Fruit fly (Drosophila melanogaster) whole organism, embryonic: ENCODE measurements around the gene CG9961.
A peak's percentile ranks its signal among the peaks of the same experiment; 100 is the strongest.

Experiments used
- Antp ChIP-seq: fragments of 200-800 bp; sonication (Bioruptor generic); optimal IDR thresholded peaks from 3 replicates; lab custom pipeline; 2016; ENCODE audit warnings: missing biosample characterization, missing genetic modification characterization
- CG10321 ChIP-seq: fragments of 200-800 bp; sonication (Bioruptor generic); IDR thresholded peaks from 2 replicates; pipeline ENCODE4 v1.3.6; 2022; ENCODE audit warnings: missing biosample characterization, missing genetic modification characterization
- CG11093 ChIP-seq: fragments of 200-800 bp; sonication (Bioruptor generic); IDR thresholded peaks from 3 replicates; pipeline ENCODE4 v1.3.6; 2022; ENCODE audit warnings: missing biosample characterization, missing genetic modification characterization
- CG11456 ChIP-seq: fragments of 200-800 bp; sonication (Bioruptor generic); IDR thresholded peaks from 3 replicates; pipeline ENCODE4 v1.3.6; 2022; ENCODE audit warnings: missing biosample characterization, missing genetic modification characterization
- CG13424 ChIP-seq: fragments of 200-800 bp; sonication (Bioruptor generic); optimal IDR thresholded peaks from 2 replicates; lab custom pipeline; 2019; ENCODE audit warnings: missing biosample characterization, mild to moderate bottlenecking, missing genetic modification characterization, moderate library complexity
- CG13624 ChIP-seq: fragments of 200-800 bp; sonication (Bioruptor generic); optimal IDR thresholded peaks from 2 replicates; lab custom pipeline; 2016; ENCODE audit warnings: missing biosample characterization, missing genetic modification characterization
- CG1529 ChIP-seq: fragments of 200-800 bp; sonication (Bioruptor generic); optimal IDR thresholded peaks from 3 replicates; lab custom pipeline; 2018; ENCODE audit warnings: missing biosample characterization, missing genetic modification characterization
- CG16815 ChIP-seq: fragments of 200-800 bp; sonication (Bioruptor generic); optimal IDR thresholded peaks from 3 replicates; lab custom pipeline; 2017; ENCODE audit warnings: missing biosample characterization, mild to moderate bottlenecking, missing genetic modification characterization
- CG17912 ChIP-seq: fragments of 200-800 bp; sonication (Bioruptor generic); optimal IDR thresholded peaks from 2 replicates; lab custom pipeline; 2018; ENCODE audit warnings: missing biosample characterization, mild to moderate bottlenecking, missing genetic modification characterization
- CG2120 ChIP-seq: fragments of 200-800 bp; sonication (Bioruptor generic); optimal IDR thresholded peaks from 3 replicates; lab custom pipeline; 2016; ENCODE audit warnings: missing biosample characterization, missing genetic modification characterization
- CG2875 ChIP-seq: fragments of 200-800 bp; sonication (Bioruptor generic); optimal IDR thresholded peaks from 2 replicates; lab custom pipeline; 2017; ENCODE audit warnings: missing biosample characterization, mild to moderate bottlenecking, missing genetic modification characterization, missing genetic modification reagents
- CG6175 ChIP-seq: fragments of 200-800 bp; sonication (Bioruptor generic); IDR thresholded peaks from 3 replicates; pipeline ENCODE4 v1.3.6; 2022; ENCODE audit warnings: missing biosample characterization, missing genetic modification characterization
- CG7556 ChIP-seq: fragments of 200-800 bp; sonication (Bioruptor generic); optimal IDR thresholded peaks from 2 replicates; lab custom pipeline; 2017; ENCODE audit warnings: missing biosample characterization, mild to moderate bottlenecking, missing genetic modification characterization
- CG8290 ChIP-seq, 3 experiments: fragments of 200-800 bp; sonication (Bioruptor generic); optimal IDR thresholded peaks; 2 replicates each; lab custom pipeline; 2016 to 2019; ENCODE audit warnings: missing biosample characterization in 3 of 3, missing genetic modification characterization in 3 of 3, mild to moderate bottlenecking in 2 of 3, moderate library complexity in 1 of 3
- CrebB ChIP-seq: fragments of 200-800 bp; sonication (Bioruptor generic); optimal IDR thresholded peaks from 3 replicates; lab custom pipeline; 2018; ENCODE audit warnings: missing biosample characterization, mild to moderate bottlenecking, missing genetic modification characterization
- D19A ChIP-seq: fragments of 200-800 bp; optimal IDR thresholded peaks from 3 replicates; lab custom pipeline; 2019; ENCODE audit warnings: missing biosample characterization, mild to moderate bottlenecking, missing genetic modification characterization, moderate library complexity
- Dll ChIP-seq: fragments of 200-800 bp; sonication (Bioruptor generic); IDR thresholded peaks from 4 replicates; pipeline ENCODE4 v1.3.6; 2022; ENCODE audit warnings: missing biosample characterization, missing genetic modification characterization; ENCODE audit not compliant: partially characterized antibody
- E2f1 ChIP-seq: fragments of 200-800 bp; sonication (Bioruptor generic); IDR thresholded peaks from 2 replicates; pipeline ENCODE4 v1.3.6; 2022; ENCODE audit warnings: missing biosample characterization, missing genetic modification characterization
- Ets65A ChIP-seq: fragments of 200-800 bp; sonication (Bioruptor generic); peaks from one replicate; lab custom pipeline; 2016; ENCODE audit warnings: missing biosample characterization, missing genetic modification characterization
- Hr78 ChIP-seq, 2 experiments: fragments of 200-800 bp in 1 of 2; fragments of >200 bp in 1 of 2; sonication (Bioruptor generic) in 1 of 2; optimal IDR thresholded peaks; 2 replicates each; lab custom pipeline; 2017 to 2019; ENCODE audit warnings: missing biosample characterization in 2 of 2, missing genetic modification characterization in 2 of 2, mild to moderate bottlenecking in 1 of 2, moderate library complexity in 1 of 2
- Max ChIP-seq: fragments of 200-800 bp; sonication (Bioruptor generic); optimal IDR thresholded peaks from 2 replicates; lab custom pipeline; 2016; ENCODE audit warnings: missing biosample characterization, mild to moderate bottlenecking, missing genetic modification characterization
- Meics ChIP-seq: fragments of 200-800 bp; sonication (Bioruptor generic); optimal IDR thresholded peaks from 2 replicates; lab custom pipeline; 2017; ENCODE audit warnings: missing biosample characterization, mild to moderate bottlenecking, missing genetic modification characterization
- NFAT ChIP-seq: fragments of 200-800 bp; sonication (Bioruptor generic); IDR thresholded peaks from 2 replicates; pipeline ENCODE4 v1.3.6; 2022; ENCODE audit warnings: missing biosample characterization, missing genetic modification characterization
- Nf-YB ChIP-seq: fragments of 200-800 bp; sonication (Bioruptor generic); optimal IDR thresholded peaks from 3 replicates; lab custom pipeline; 2019; ENCODE audit warnings: missing biosample characterization, mild to moderate bottlenecking, missing genetic modification characterization, moderate library complexity
- Optix ChIP-seq: fragments of 200-800 bp; sonication (Bioruptor generic); IDR thresholded peaks from 3 replicates; pipeline ENCODE4 v1.3.6; 2022; ENCODE audit warnings: missing biosample characterization, missing genetic modification characterization
- Pdp1 ChIP-seq, 2 experiments: fragments of 200-800 bp; sonication (Bioruptor generic); optimal IDR thresholded peaks; 3 replicates each; lab custom pipeline; 2016; ENCODE audit warnings: missing biosample characterization in 2 of 2, missing genetic modification characterization in 2 of 2, mild to moderate bottlenecking in 1 of 2, moderate library complexity in 1 of 2
- Tbp ChIP-seq: fragments of >200 bp; optimal IDR thresholded peaks from 2 replicates; lab custom pipeline; 2018; ENCODE audit warnings: missing biosample characterization, missing genetic modification characterization
- Trl ChIP-seq, 3 experiments: fragments of >200 bp in 2 of 3; fragments of 200-800 bp in 1 of 3; sonication (Bioruptor generic) in 1 of 3; optimal IDR thresholded peaks; 2 replicates in 1 of 3; 3 replicates in 2 of 3; lab custom pipeline; 2016 to 2017; ENCODE audit warnings: missing biosample characterization in 1 of 3, missing genetic modification characterization in 1 of 3
- Vsx1 ChIP-seq: fragments of 200-800 bp; sonication (Bioruptor generic); optimal IDR thresholded peaks from 2 replicates; lab custom pipeline; 2017; ENCODE audit warnings: missing biosample characterization, mild to moderate bottlenecking, missing genetic modification characterization, missing genetic modification reagents
- bigmax ChIP-seq: fragments of 200-800 bp; sonication (Bioruptor generic); optimal IDR thresholded peaks from 2 replicates; lab custom pipeline; 2018; ENCODE audit warnings: missing biosample characterization, mild to moderate bottlenecking, missing genetic modification characterization
- cg ChIP-seq: fragments of 200-800 bp; sonication (Bioruptor generic); optimal IDR thresholded peaks from 3 replicates; lab custom pipeline; 2019; ENCODE audit warnings: missing biosample characterization, mild to moderate bottlenecking, missing genetic modification characterization, moderate library complexity
- disco-r ChIP-seq: fragments of 200-800 bp; sonication (Bioruptor generic); optimal IDR thresholded peaks from 2 replicates; lab custom pipeline; 2016; ENCODE audit warnings: missing biosample characterization, missing genetic modification characterization
- en ChIP-seq: fragments of 200-800 bp; sonication (Bioruptor generic); optimal IDR thresholded peaks from 2 replicates; lab custom pipeline; 2016; ENCODE audit warnings: missing biosample characterization, missing genetic modification characterization
- exex ChIP-seq: fragments of 200-800 bp; sonication (Bioruptor generic); optimal IDR thresholded peaks from 4 replicates; lab custom pipeline; 2018; ENCODE audit warnings: missing biosample characterization, mild to moderate bottlenecking, missing genetic modification characterization, moderate library complexity
- grn ChIP-seq: fragments of 200-800 bp; sonication (Bioruptor generic); optimal IDR thresholded peaks from 3 replicates; lab custom pipeline; 2017; ENCODE audit warnings: missing biosample characterization, missing genetic modification characterization
- gt ChIP-seq: fragments of 200-800 bp; sonication (Bioruptor generic); IDR thresholded peaks from 2 replicates; pipeline ENCODE4 v1.3.6; 2022; ENCODE audit warnings: missing biosample characterization, missing genetic modification characterization
- oc ChIP-seq: fragments of 200-800 bp; sonication (Bioruptor generic); optimal IDR thresholded peaks from 2 replicates; lab custom pipeline; 2018; ENCODE audit warnings: missing biosample characterization, mild to moderate bottlenecking, missing genetic modification characterization, moderate library complexity
- psq ChIP-seq: fragments of 200-800 bp; sonication (Bioruptor generic); optimal IDR thresholded peaks from 2 replicates; lab custom pipeline; 2017; ENCODE audit warnings: missing biosample characterization, missing genetic modification characterization
- rib ChIP-seq: fragments of 200-800 bp; sonication (Bioruptor generic); IDR thresholded peaks from 2 replicates; pipeline ENCODE4 v1.3.6; 2022; ENCODE audit warnings: missing biosample characterization, missing genetic modification characterization
- sd ChIP-seq: fragments of 200-800 bp; sonication (Bioruptor generic); optimal IDR thresholded peaks from 3 replicates; lab custom pipeline; 2018; ENCODE audit warnings: missing biosample characterization, mild to moderate bottlenecking, missing genetic modification characterization, moderate library complexity
- sisA ChIP-seq: fragments of 200-800 bp; sonication (Bioruptor generic); IDR thresholded peaks from 2 replicates; pipeline ENCODE4 v1.3.6; 2022; ENCODE audit warnings: missing biosample characterization, missing genetic modification characterization
- sug ChIP-seq: fragments of 200-800 bp; optimal IDR thresholded peaks from 2 replicates; lab custom pipeline; 2019; ENCODE audit warnings: missing biosample characterization, mild to moderate bottlenecking, missing genetic modification characterization, moderate library complexity
- tap ChIP-seq: fragments of 200-800 bp; optimal IDR thresholded peaks from 3 replicates; lab custom pipeline; 2019; ENCODE audit warnings: missing biosample characterization, mild to moderate bottlenecking, missing genetic modification characterization, moderate library complexity
- wor ChIP-seq: fragments of 200-800 bp; sonication (Bioruptor generic); IDR thresholded peaks from 2 replicates; pipeline ENCODE4 v1.3.6; 2022; ENCODE audit warnings: missing biosample characterization, missing genetic modification characterization
- zen ChIP-seq: fragments of 200-800 bp; sonication (Bioruptor generic); optimal IDR thresholded peaks from 3 replicates; lab custom pipeline; 2018; ENCODE audit warnings: missing biosample characterization, mild to moderate bottlenecking, missing genetic modification characterization, moderate library complexity

CG9961 gene

dm6 chr2L:2753789-2754436, 9.2 kb upstream of the CG9961 start:
- peak; percentile 45 for TF ChIP-seq grn (GFP tag; lab: Kevin White, UChicago)
- no peak for TF ChIP-seq NFAT (GFP tag; lab: Robert Waterston, UW)
- no peak for TF ChIP-seq CG8290 (GFP tag; optimal IDR thresholded peaks at IDR 0.05; lab: Kevin White, UChicago)
- peak in 1 of 2 experiments; percentile 5 for TF ChIP-seq CG8290 (tag; optimal IDR thresholded peaks at IDR 0.05; lab: Kevin White, UChicago)
- peak; percentile 62 for TF ChIP-seq zen (tag; lab: Kevin White, UChicago)
- no peak for TF ChIP-seq Dll (GFP tag; lab: Robert Waterston, UW)
- peak in 1 of 2 experiments; percentile 45 for TF ChIP-seq Trl (optimal IDR thresholded peaks at IDR 0.05; lab: Kevin White, UChicago)
- TF ChIP-seq Trl (GFP tag; optimal IDR thresholded peaks at IDR 0.05; lab: Kevin White, UChicago), result no peak
- no peak for TF ChIP-seq disco-r (GFP tag; lab: Kevin White, UChicago)
- TF ChIP-seq Ets65A, result peak; percentile 79
- TF ChIP-seq sd (tag; lab: Kevin White, UChicago), result peak; percentile 89
- peak in 1 of 2 experiments; percentile 21 for TF ChIP-seq Pdp1 (GFP tag; optimal IDR thresholded peaks at IDR 0.05; lab: Kevin White, UChicago)
- TF ChIP-seq CG2875 (GFP tag; lab: Kevin White, UChicago), result no peak
- no peak for TF ChIP-seq CG6175
- peak; percentile 69 for TF ChIP-seq bigmax (GFP tag; lab: Kevin White, UChicago)
- TF ChIP-seq sug (tag; lab: Kevin White, UChicago), result peak; percentile 47
- TF ChIP-seq en, result no peak
- no peak for TF ChIP-seq CG16815 (GFP tag; lab: Kevin White, UChicago)
- TF ChIP-seq Hr78 (GFP tag; optimal IDR thresholded peaks at IDR 0.05; lab: Kevin White, UChicago), result peak in 1 of 2 experiments; percentile 25
- peak; percentile 70 for TF ChIP-seq exex
- TF ChIP-seq, all 482 proteins: peak for 11

dm6 chr2L:2752460-2753411, 8.0 kb upstream of the CG9961 start, which contains the start of gene Pgk:
Gene Pgk, minus strand, starts transcription at chr2L:2753068.
- TF ChIP-seq rib (GFP tag; lab: Robert Waterston, UW) (no peak), Antp (GFP tag; lab: Kevin White, UChicago) (peak; percentile 53), Nf-YB (peak; percentile 89), CG2120 (GFP tag; lab: Kevin White, UChicago) (peak; percentile 61), Meics (peak; percentile 10), CG11093 (no peak), Optix (no peak), wor (GFP tag; lab: Robert Waterston, UW) (no peak), gt (GFP tag; lab: Robert Waterston, UW) (no peak), CG13624 (no peak), oc (tag; lab: Kevin White, UChicago) (peak; percentile 75), CG16815 (GFP tag; lab: Kevin White, UChicago) (no peak), CG17912 (no peak), cg (peak; percentile 41), CrebB (tag; lab: Kevin White, UChicago) (no peak), CG11456 (GFP tag; lab: Robert Waterston, UW) (no peak), exex (peak; percentile 65), CG2875 (GFP tag; lab: Kevin White, UChicago) (peak; percentile 36), Tbp (GFP tag; lab: Kevin White, UChicago) (peak; percentile 99), D19A (tag; lab: Kevin White, UChicago) (peak; percentile 32), psq (GFP tag; lab: Kevin White, UChicago) (no peak), Max (GFP tag; lab: Kevin White, UChicago) (no peak), Vsx1 (GFP tag; lab: Kevin White, UChicago) (no peak), tap (tag; lab: Kevin White, UChicago) (peak; percentile 14), CG7556 (GFP tag; lab: Kevin White, UChicago) (peak; percentile 41), E2f1 (GFP tag; lab: Robert Waterston, UW) (no peak), sisA (GFP tag; lab: Robert Waterston, UW) (no peak), NFAT (GFP tag; lab: Robert Waterston, UW) (no peak), CG1529 (GFP tag; lab: Kevin White, UChicago) (peak; percentile 38), CG13424 (tag; lab: Kevin White, UChicago) (peak; percentile 52), CG10321 (no peak)
